Fruit fly (Drosophila melanogaster) whole organism, prepupa: ENCODE data around the gene Adsl.

Experiments
- Ets96B ChIP-seq: fragments of 200-800 bp; optimal IDR thresholded peaks from 2 replicates; lab custom pipeline; 2019; ENCODE audit warnings: missing biosample characterization, mild to moderate bottlenecking, missing genetic modification characterization, moderate library complexity
- OdsH ChIP-seq: fragments of 200-800 bp; sonication (Bioruptor generic); optimal IDR thresholded peaks from 3 replicates; lab custom pipeline; 2016; ENCODE audit warnings: missing biosample characterization, missing genetic modification characterization
- dsx ChIP-seq: fragments of 200-800 bp; optimal IDR thresholded peaks from 3 replicates; lab custom pipeline; 2019; ENCODE audit warnings: missing biosample characterization, mild to moderate bottlenecking, missing genetic modification characterization, moderate library complexity; ENCODE audit not compliant: poor library complexity, severe bottlenecking
- fd59A ChIP-seq: fragments of 200-800 bp; sonication (Bioruptor generic); optimal IDR thresholded peaks from 2 replicates; lab custom pipeline; 2017; ENCODE audit warnings: missing biosample characterization, mild to moderate bottlenecking, missing genetic modification characterization, missing genetic modification reagents

DNA sequence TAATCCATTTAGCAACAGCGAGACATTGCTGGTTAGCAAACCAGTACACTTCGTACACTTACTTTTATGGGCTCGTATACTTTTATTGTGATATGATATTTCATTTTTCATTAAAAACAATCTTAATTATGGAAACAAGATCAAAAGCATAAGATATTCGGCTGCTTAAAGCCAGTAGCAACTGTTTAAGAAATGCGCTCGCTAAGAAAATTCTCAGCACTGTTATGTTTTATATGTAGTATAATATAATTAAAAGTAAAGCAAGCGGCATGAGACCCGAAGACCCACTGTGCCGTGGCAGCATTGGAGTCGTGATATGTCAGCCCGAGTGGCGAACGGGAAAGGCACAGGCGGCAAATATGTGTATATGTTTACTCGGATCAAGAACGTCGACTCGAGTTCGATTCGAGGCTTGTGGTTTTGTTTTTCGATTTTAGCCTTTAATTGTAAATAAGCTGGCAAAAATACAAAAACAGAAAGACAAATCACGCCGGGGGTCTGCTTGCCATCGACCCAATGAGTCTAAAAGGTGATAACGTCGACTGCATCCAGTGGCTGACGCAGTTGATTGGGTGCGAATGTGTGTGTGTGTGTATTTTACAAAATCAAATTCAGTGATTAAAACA is 1.9 kb downstream of the Adsl start:
- TF ChIP-seq dsx (GFP tag; lab: Kevin White, UChicago) (peak; percentile 57), Ets96B (tag; lab: Kevin White, UChicago) (peak; percentile 48), OdsH (GFP tag; lab: Kevin White, UChicago) (peak; percentile 8), fd59A (GFP tag; lab: Kevin White, UChicago) (no peak)
